Worm (Caenorhabditis elegans) whole organism, L2 larva: ENCODE results near the gene egl-38.

Source experiments
- C34F6.9 ChIP-seq: fragments of 150-350 bp; optimal IDR thresholded peaks from 2 replicates; lab custom pipeline; 2014; ENCODE audit warnings: missing biosample characterization, missing genetic modification characterization
- R02D3.7 ChIP-seq: fragments of 150-350 bp; optimal IDR thresholded peaks from 2 replicates; lab custom pipeline; 2014; ENCODE audit warnings: missing biosample characterization, missing genetic modification characterization
- Y55F3AM.14 ChIP-seq: fragments of 200-800 bp; sonication (Bioruptor generic); optimal IDR thresholded peaks from 2 replicates; lab custom pipeline; 2018; ENCODE audit warnings: mild to moderate bottlenecking, missing genetic modification characterization, missing compliant biosample characterization
- ZK546.5 ChIP-seq: sonication (generic microtip); optimal IDR thresholded peaks from 2 replicates; lab custom pipeline; 2017; ENCODE audit warnings: missing biosample characterization, missing genetic modification characterization
- aly-2 ChIP-seq: fragments of 150-350 bp; optimal IDR thresholded peaks from 2 replicates; lab custom pipeline; 2014; ENCODE audit warnings: missing biosample characterization, missing genetic modification characterization
- ama-1 ChIP-seq: fragments of 150-350 bp; optimal IDR thresholded peaks from 2 replicates; lab custom pipeline; 2018; ENCODE audit warnings: inconsistent platforms
- blmp-1 ChIP-seq: sonication (generic microtip); optimal IDR thresholded peaks from 2 replicates; lab custom pipeline; 2017; ENCODE audit warnings: missing genetic modification characterization, mild to moderate bottlenecking, missing compliant biosample characterization, antibody characterized with exemption, moderate library complexity; ENCODE audit not compliant: insufficient read depth
- ceh-16 ChIP-seq: fragments of 150-350 bp; optimal IDR thresholded peaks from 2 replicates; lab custom pipeline; 2014; ENCODE audit warnings: missing biosample characterization, missing genetic modification characterization
- crh-2 ChIP-seq: sonication (generic microtip); optimal IDR thresholded peaks from 2 replicates; lab custom pipeline; 2017; ENCODE audit warnings: missing biosample characterization, missing genetic modification characterization
- dmd-4 ChIP-seq: sonication (generic microtip); optimal IDR thresholded peaks from 2 replicates; lab custom pipeline; 2017; ENCODE audit warnings: missing biosample characterization, missing genetic modification characterization
- egl-27 ChIP-seq: sonication (generic microtip); optimal IDR thresholded peaks from 3 replicates; lab custom pipeline; 2017; ENCODE audit warnings: missing biosample characterization, missing genetic modification reagents, missing genetic modification characterization
- elt-3 ChIP-seq: sonication (generic microtip); optimal IDR thresholded peaks from 2 replicates; lab custom pipeline; 2017; ENCODE audit warnings: missing biosample characterization, missing genetic modification characterization
- gmeb-1 ChIP-seq: fragments of 150-350 bp; optimal IDR thresholded peaks from 2 replicates; lab custom pipeline; 2014; ENCODE audit warnings: missing biosample characterization, missing genetic modification characterization
- lin-13 ChIP-seq: fragments of 150-350 bp; optimal IDR thresholded peaks from 2 replicates; lab custom pipeline; 2014; ENCODE audit warnings: missing biosample characterization, missing genetic modification reagents, missing genetic modification characterization
- lin-39 ChIP-seq: fragments of 150-350 bp; optimal IDR thresholded peaks from 2 replicates; lab custom pipeline; 2014; ENCODE audit warnings: missing biosample characterization, missing genetic modification reagents, missing genetic modification characterization
- lsy-2 ChIP-seq, 2 experiments: fragments of 150-350 bp in 1 of 2; sonication (generic microtip) in 1 of 2; optimal IDR thresholded peaks; 2 replicates each; lab custom pipeline; 2014 to 2017; ENCODE audit warnings: missing biosample characterization in 2 of 2, missing genetic modification characterization in 2 of 2
- mab-5 ChIP-seq: fragments of 150-350 bp; optimal IDR thresholded peaks from 2 replicates; lab custom pipeline; 2014; ENCODE audit warnings: missing biosample characterization, missing genetic modification characterization
- mbf-1 ChIP-seq: sonication (generic microtip); optimal IDR thresholded peaks from 2 replicates; lab custom pipeline; 2017; ENCODE audit warnings: missing biosample characterization, missing genetic modification characterization
- mdl-1 ChIP-seq, 2 experiments: fragments of 150-350 bp in 1 of 2; sonication (generic microtip) in 1 of 2; optimal IDR thresholded peaks; 2 replicates each; lab custom pipeline; 2017; ENCODE audit warnings: missing biosample characterization in 2 of 2, missing genetic modification characterization in 2 of 2
- nhr-10 ChIP-seq: sonication (generic microtip); optimal IDR thresholded peaks from 2 replicates; lab custom pipeline; 2017; ENCODE audit warnings: missing biosample characterization, missing genetic modification characterization
- nhr-11 ChIP-seq: fragments of 150-350 bp; optimal IDR thresholded peaks from 2 replicates; lab custom pipeline; 2014; ENCODE audit warnings: missing biosample characterization, missing genetic modification characterization
- nhr-129 ChIP-seq: fragments of 150-350 bp; optimal IDR thresholded peaks from 2 replicates; lab custom pipeline; 2014; ENCODE audit warnings: missing biosample characterization, missing genetic modification characterization
- nhr-21 ChIP-seq: fragments of 150-350 bp; optimal IDR thresholded peaks from 2 replicates; lab custom pipeline; 2014; ENCODE audit warnings: missing biosample characterization, missing genetic modification characterization
- nhr-23 ChIP-seq: fragments of 150-350 bp; optimal IDR thresholded peaks from 2 replicates; lab custom pipeline; 2014; ENCODE audit warnings: missing biosample characterization, missing genetic modification reagents, missing genetic modification characterization
- nhr-237 ChIP-seq: fragments of 150-350 bp; optimal IDR thresholded peaks from 2 replicates; lab custom pipeline; 2014; ENCODE audit warnings: missing biosample characterization, missing genetic modification characterization
- nhr-77 ChIP-seq: fragments of 150-350 bp; optimal IDR thresholded peaks from 2 replicates; lab custom pipeline; 2014; ENCODE audit warnings: missing biosample characterization, missing genetic modification characterization
- peb-1 ChIP-seq: fragments of 150-350 bp; optimal IDR thresholded peaks from 2 replicates; lab custom pipeline; 2014; ENCODE audit warnings: missing biosample characterization, missing genetic modification characterization
- skn-1 ChIP-seq: sonication (generic microtip); optimal IDR thresholded peaks from 2 replicates; lab custom pipeline; 2017; ENCODE audit warnings: missing biosample characterization, missing genetic modification characterization
- sma-3 ChIP-seq: sonication (generic microtip); optimal IDR thresholded peaks from 2 replicates; lab custom pipeline; 2016; ENCODE audit warnings: missing genetic modification reagents, missing genetic modification characterization, missing compliant biosample characterization
- sma-9 ChIP-seq, 2 experiments: fragments of 150-350 bp in 1 of 2; sonication (generic microtip) in 1 of 2; optimal IDR thresholded peaks; 2 replicates each; lab custom pipeline; 2014 to 2016; ENCODE audit warnings: missing genetic modification characterization in 2 of 2, mild to moderate bottlenecking in 1 of 2, missing biosample characterization in 1 of 2, missing compliant biosample characterization in 1 of 2, missing genetic modification reagents in 1 of 2, moderate library complexity in 1 of 2
- unc-39 ChIP-seq: fragments of 150-350 bp; optimal IDR thresholded peaks from 2 replicates; lab custom pipeline; 2014; ENCODE audit warnings: missing biosample characterization, missing genetic modification characterization
- unc-55 ChIP-seq: fragments of 150-350 bp; sonication (generic microtip); optimal IDR thresholded peaks from 3 replicates; lab custom pipeline; 2014; ENCODE audit warnings: missing biosample characterization, missing genetic modification reagents, missing genetic modification characterization
- unc-62 ChIP-seq: fragments of 150-350 bp; optimal IDR thresholded peaks from 2 replicates; lab custom pipeline; 2014; ENCODE audit warnings: missing biosample characterization, missing genetic modification reagents, missing genetic modification characterization
- zag-1 ChIP-seq: fragments of 150-350 bp; optimal IDR thresholded peaks from 2 replicates; lab custom pipeline; 2014; ENCODE audit warnings: missing biosample characterization, missing genetic modification characterization
- ztf-11 ChIP-seq: sonication (generic microtip); optimal IDR thresholded peaks from 2 replicates; lab custom pipeline; 2017; ENCODE audit warnings: missing biosample characterization, missing genetic modification characterization
- ztf-4 ChIP-seq: fragments of 150-350 bp; optimal IDR thresholded peaks from 2 replicates; lab custom pipeline; 2014; ENCODE audit warnings: missing biosample characterization, missing genetic modification characterization

The egl-38 gene

DNA sequence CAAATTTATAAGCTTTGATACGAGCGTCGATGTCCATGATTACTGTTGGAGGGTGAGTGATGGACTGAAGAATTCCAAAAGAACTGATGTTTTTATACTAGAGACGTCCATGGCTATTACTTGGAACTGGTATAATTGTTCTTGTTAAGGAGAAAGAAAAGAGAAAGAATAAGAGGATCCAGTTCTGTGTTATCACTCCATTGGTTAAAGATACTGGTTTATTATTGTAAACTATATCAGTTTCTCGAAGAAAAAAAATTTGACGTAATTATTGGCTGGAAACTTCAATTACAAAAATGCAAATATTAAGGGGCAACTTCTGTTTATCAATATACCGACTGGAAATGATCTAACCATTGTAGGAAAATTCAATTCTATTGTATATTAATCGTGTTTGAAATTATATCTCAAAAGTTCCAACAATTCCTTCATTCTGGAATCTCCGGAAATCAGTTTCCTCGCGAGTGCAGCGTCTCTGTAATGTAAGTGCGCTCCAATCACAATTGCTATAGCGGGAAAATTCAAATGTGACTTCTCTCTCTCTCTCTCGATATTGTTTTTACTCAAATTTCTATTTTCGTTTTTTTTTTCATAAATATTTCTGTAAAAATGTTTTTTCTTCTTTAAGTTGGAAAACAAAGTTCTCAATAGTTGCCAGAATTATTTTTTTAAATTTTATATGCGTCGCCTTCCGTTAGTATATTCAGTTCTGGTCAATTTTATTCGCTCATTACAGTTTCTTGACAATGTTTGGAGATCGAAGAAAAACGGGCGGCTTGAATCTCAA is 24.7 kb downstream of the egl-38 start, which contains the start of the genes col-2 and ndc-80:
Gene col-2, minus strand, starts transcription at position 51 of the 787 bp plus-strand sequence.
Gene ndc-80, plus strand, starts transcription at position 737 of the 787 bp plus-strand sequence.
- no peak for TF ChIP-seq lin-13
- TF ChIP-seq Y55F3AM.14, result no peak
- TF ChIP-seq ztf-4, result no peak
- TF ChIP-seq lin-39, result no peak
- TF ChIP-seq blmp-1 (tag; lab: Kevin White, UChicago), result peak; percentile 15
- peak; percentile 84 for TF ChIP-seq nhr-129 (tag; lab: Kevin White, UChicago)
- peak in 1 of 2 experiments; percentile 85 for TF ChIP-seq lsy-2 (tag; optimal IDR thresholded peaks at IDR 0.05; lab: Kevin White, UChicago)
- peak; percentile 26 for TF ChIP-seq mab-5 (tag; lab: Kevin White, UChicago)
- TF ChIP-seq gmeb-1 (tag; lab: Kevin White, UChicago), result peak; percentile 82
- no peak for TF ChIP-seq unc-62 (GFP tag; lab: Kevin White, UChicago)
- TF ChIP-seq unc-55 (GFP tag; lab: Kevin White, UChicago), result no peak
- TF ChIP-seq skn-1 (tag; lab: Kevin White, UChicago), result no peak
- no peak for TF ChIP-seq crh-2 (tag; lab: Kevin White, UChicago)
- TF ChIP-seq egl-27, result peak; percentile 0
- peak; percentile 71 for TF ChIP-seq sma-9 (GFP tag; optimal IDR thresholded peaks at IDR 0.05; lab: Kevin White, UChicago)
- TF ChIP-seq sma-9 (tag; optimal IDR thresholded peaks at IDR 0.05; lab: Kevin White, UChicago), result no peak
- peak; percentile 5 for TF ChIP-seq nhr-77 (tag; lab: Kevin White, UChicago)
- no peak for TF ChIP-seq dmd-4 (tag; lab: Kevin White, UChicago)
- peak; percentile 69 for TF ChIP-seq sma-3 (GFP tag; lab: Kevin White, UChicago)
- TF ChIP-seq C34F6.9, result peak; percentile 89
- TF ChIP-seq peb-1, result no peak
- no peak for TF ChIP-seq aly-2 (tag; lab: Kevin White, UChicago)
- peak; percentile 13 for TF ChIP-seq nhr-21 (tag; lab: Kevin White, UChicago)

DNA sequence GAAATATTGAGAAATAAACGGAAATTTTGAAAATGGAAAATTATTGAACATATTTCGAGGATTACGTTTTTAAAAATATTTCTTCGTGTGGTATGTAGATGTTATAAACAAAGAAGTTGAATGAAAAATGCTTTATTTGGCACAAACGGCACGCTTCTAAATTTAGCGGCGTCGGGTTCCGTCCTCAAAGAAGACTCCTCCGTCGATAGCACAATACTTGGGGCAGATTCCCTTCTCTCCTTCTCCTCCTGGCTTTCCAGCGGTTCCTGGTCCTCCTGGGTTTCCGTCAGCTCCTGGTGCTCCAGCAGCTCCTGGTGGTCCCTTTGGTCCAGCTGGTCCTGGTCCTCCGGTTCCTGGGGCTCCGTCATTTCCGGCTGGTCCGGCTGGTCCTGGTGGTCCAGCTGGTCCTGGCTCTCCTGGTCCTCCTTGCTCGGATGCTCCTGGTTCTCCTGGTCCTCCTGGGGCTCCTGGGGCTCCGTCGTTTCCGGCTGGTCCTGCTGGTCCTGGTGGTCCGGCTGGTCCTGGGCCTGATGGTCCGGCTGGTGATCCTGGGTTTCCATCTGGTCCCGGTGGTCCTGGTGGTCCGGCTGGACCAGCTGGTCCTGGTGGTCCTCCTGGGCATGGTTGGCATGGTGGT is 25.9 kb downstream of the egl-38 start, which contains the start of gene W01B6.8:
Gene W01B6.8, minus strand, starts transcription at position 51 of the 637 bp plus-strand sequence.
- TF ChIP-seq mbf-1 (tag; lab: Kevin White, UChicago), result no peak
- no peak for TF ChIP-seq mdl-1 (tag; optimal IDR thresholded peaks at IDR 0.05; lab: Kevin White, UChicago)

DNA sequence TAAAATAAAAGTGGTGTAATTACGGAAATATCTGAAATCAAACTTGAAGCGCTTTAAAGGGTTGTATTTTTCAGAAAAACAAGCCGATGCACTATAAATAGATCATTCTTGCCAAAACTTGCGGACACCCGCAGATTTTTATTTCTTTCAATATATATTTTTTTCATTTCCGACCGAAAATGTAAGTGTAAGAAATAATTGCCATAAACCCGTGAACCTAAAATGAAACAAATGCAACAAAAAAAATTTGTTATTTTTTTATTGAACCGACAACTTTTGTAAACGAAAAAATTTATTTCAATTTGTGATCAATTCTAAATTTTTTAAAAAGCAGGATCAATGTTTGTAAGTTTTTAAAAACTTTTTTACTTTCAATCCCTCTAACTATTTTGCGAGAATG is 29.5 kb downstream of the egl-38 start, which contains the start of gene W01B6.6:
Gene W01B6.6, plus strand, starts transcription at position 301 of the 400 bp plus-strand sequence.
- TF ChIP-seq mdl-1 (tag; optimal IDR thresholded peaks at IDR 0.05; lab: Kevin White, UChicago), result no peak
- no peak for TF ChIP-seq crh-2 (tag; lab: Kevin White, UChicago)
- no peak for TF ChIP-seq unc-39 (tag; lab: Kevin White, UChicago)
- no peak for TF ChIP-seq blmp-1 (tag; lab: Kevin White, UChicago)
- no peak for TF ChIP-seq elt-3
- TF ChIP-seq nhr-10, result no peak
- no peak for TF ChIP-seq peb-1
- TF ChIP-seq zag-1 (tag; lab: Kevin White, UChicago), result no peak
- no peak for TF ChIP-seq ztf-11 (tag; lab: Kevin White, UChicago)
- TF ChIP-seq C34F6.9, result no peak
- TF ChIP-seq nhr-11, result no peak
- TF ChIP-seq ZK546.5 (tag; lab: Kevin White, UChicago), result no peak
- TF ChIP-seq nhr-23 (tag; lab: Kevin White, UChicago), result no peak
- TF ChIP-seq ama-1, result no peak

DNA sequence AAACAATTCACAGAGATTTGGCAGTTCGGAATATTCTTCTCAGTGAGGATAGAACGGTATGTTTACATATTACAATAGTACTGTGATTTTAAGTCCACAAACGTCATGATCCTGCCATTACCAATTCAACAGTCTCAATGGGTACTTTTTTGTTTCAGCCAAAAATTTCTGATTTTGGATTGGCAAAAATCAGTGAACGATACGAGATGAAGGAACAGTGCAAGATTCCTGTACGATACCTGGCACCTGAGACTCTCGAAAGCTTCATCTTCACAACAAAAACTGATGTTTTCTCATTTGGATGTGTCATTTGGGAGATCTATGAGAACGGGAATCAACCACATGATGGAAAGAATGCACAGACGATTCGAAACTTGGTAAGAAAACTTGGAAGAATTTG is 32.3 kb downstream of the egl-38 start:
- TF ChIP-seq unc-39 (tag; lab: Kevin White, UChicago) (no peak), dmd-4 (tag; lab: Kevin White, UChicago) (no peak), nhr-10 (no peak), nhr-11 (no peak), nhr-237 (no peak), mbf-1 (tag; lab: Kevin White, UChicago) (no peak), R02D3.7 (tag; lab: Kevin White, UChicago) (no peak), lin-13 (no peak), ceh-16 (no peak)
